Fruit fly (Drosophila melanogaster): ENCODE results near the gene CG12725.

CG12725 gene

DNA sequence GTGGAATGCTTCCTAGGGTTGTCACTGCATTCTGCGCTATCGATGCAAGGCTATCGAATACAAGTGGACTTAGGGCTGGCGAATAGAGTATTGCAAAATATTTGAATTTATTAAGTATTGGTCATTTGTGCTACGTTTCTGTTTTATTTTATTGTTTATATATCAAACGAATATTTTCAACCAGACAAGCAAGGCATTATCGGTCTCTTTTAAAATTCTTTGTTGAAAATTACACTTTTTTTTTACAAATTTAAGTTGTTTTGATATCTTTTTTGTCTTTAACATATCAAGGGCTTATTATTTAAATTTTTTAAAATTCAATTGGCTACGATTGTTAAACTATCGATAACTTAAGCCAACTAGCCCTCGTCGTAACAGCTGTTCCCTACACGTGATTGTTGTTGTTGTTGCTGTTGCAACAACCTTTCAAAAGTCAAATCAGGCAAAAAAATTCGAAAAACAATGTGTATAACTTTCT lies 15.3 kb downstream of the CG12725 start, which contains the start of the genes Ype and CG1662 (continued):
- TF ChIP-seq dpn (GFP tag; optimal IDR thresholded peaks at IDR 0.05) (peak; percentile 68 to 80), Poxn (GFP tag; IDR thresholded peaks at IDR 0.05) (no peak), Optix (GFP tag; IDR thresholded peaks at IDR 0.05) (no peak), sens (GFP tag) (peak; percentile 86), en (GFP tag; optimal IDR thresholded peaks at IDR 0.05) (peak; percentile 8), CG13424 (tag; optimal IDR thresholded peaks at IDR 0.05) (peak; percentile 86), CG7271 (tag; optimal IDR thresholded peaks at IDR 0.05) (no peak), Usf (GFP tag; optimal IDR thresholded peaks at IDR 0.05) (peak; percentile 68), CG32532 (GFP tag; IDR thresholded peaks at IDR 0.05) (peak; percentile 77), HLH4C (GFP tag; IDR thresholded peaks at IDR 0.05; ENCODE audit: partially characterized antibody) (peak; percentile 64; the same call in 2 of the 3 replicates), CG2712 (tag; optimal IDR thresholded peaks at IDR 0.05) (peak; percentile 78), CG18619 (GFP tag; optimal IDR thresholded peaks at IDR 0.05) (peak; percentile 65), Aef1 (GFP tag; IDR thresholded peaks at IDR 0.05) (peak; percentile 69), CG12071 (GFP tag; optimal IDR thresholded peaks at IDR 0.05) (no peak), emc (GFP tag; optimal IDR thresholded peaks at IDR 0.05) (peak; percentile 28), CG12659 (GFP tag; optimal IDR thresholded peaks at IDR 0.05) (peak; percentile 84), CG4707 (GFP tag; optimal IDR thresholded peaks at IDR 0.05) (no peak), E2f2 (GFP tag; IDR thresholded peaks at IDR 0.05) (peak; percentile 61), CG9797 (GFP tag; optimal IDR thresholded peaks at IDR 0.05) (no peak), br (optimal IDR thresholded peaks at IDR 0.05) (no peak), CG15011 (GFP tag; optimal IDR thresholded peaks at IDR 0.05) (peak; percentile 32), phol (tag; optimal IDR thresholded peaks at IDR 0.05) (peak; percentile 85), CG11504 (tag; optimal IDR thresholded peaks at IDR 0.05) (peak; percentile 78), Ravus (GFP tag; IDR thresholded peaks at IDR 0.05) (no peak; the same call in 1 of the 2 replicates), CG31388 (GFP tag; optimal IDR thresholded peaks at IDR 0.05) (peak; percentile 7), CG17186 (GFP tag; optimal IDR thresholded peaks at IDR 0.05) (peak; percentile 53), CG14014 (GFP tag; IDR thresholded peaks at IDR 0.05) (peak; percentile 44; the same call in 1 of the 2 replicates), inv (GFP tag; IDR thresholded peaks at IDR 0.05; ENCODE audit: partially characterized antibody) (peak; percentile 67), rib (GFP tag; IDR thresholded peaks at IDR 0.05) (peak; percentile 63; the same call in 1 of the 2 replicates), tx (GFP tag; optimal IDR thresholded peaks at IDR 0.05) (peak; percentile 58), CG13123 (GFP tag; optimal IDR thresholded peaks at IDR 0.05) (peak; percentile 50), Hr51 (GFP tag; optimal IDR thresholded peaks at IDR 0.05) (peak; percentile 59 to 73), CG34376 (GFP tag; optimal IDR thresholded peaks at IDR 0.05) (peak; percentile 47), YL-1 (GFP tag; optimal IDR thresholded peaks at IDR 0.05) (peak; percentile 55), az2 (GFP tag; optimal IDR thresholded peaks at IDR 0.05) (peak; percentile 78), seq (GFP tag; IDR thresholded peaks at IDR 0.05) (0 out of 2 replicates have a peak, but pooled peaks have one; percentile 35), lola (GFP tag; optimal IDR thresholded peaks at IDR 0.05) (peak in 1 of 3 experiments; percentile 76), Vsx1 (GFP tag; optimal IDR thresholded peaks at IDR 0.05) (peak; percentile 39), fru (optimal IDR thresholded peaks at IDR 0.05) (no peak), Pdp1 (GFP tag; optimal IDR thresholded peaks at IDR 0.05) (peak; percentile 71 to 74), corto (GFP tag; optimal IDR thresholded peaks at IDR 0.05) (peak; percentile 11), lov (optimal IDR thresholded peaks at IDR 0.05) (no peak), lov (GFP tag; IDR thresholded peaks at IDR 0.05) (0 out of 3 replicates have a peak, but pooled peaks have one; percentile 31), fd96Cb (tag; optimal IDR thresholded peaks at IDR 0.05) (peak; percentile 56), tna (GFP tag; IDR thresholded peaks at IDR 0.05; ENCODE audit: partially characterized antibody) (no peak; the same call in 1 of the 2 replicates), CHES-1-like (GFP tag; optimal IDR thresholded peaks at IDR 0.05) (peak; percentile 67), Trl (optimal IDR thresholded peaks at IDR 0.05) (no peak), Trl (GFP tag; optimal IDR thresholded peaks at IDR 0.05) (peak; percentile 71), usp (GFP tag; optimal IDR thresholded peaks at IDR 0.05) (no peak), CG14860 (GFP tag; IDR thresholded peaks at IDR 0.05; ENCODE audit: partially characterized antibody) (peak; percentile 66; the same call in 2 of the 3 replicates), Deaf1 (tag; optimal IDR thresholded peaks at IDR 0.05) (peak; percentile 38)
